Worm (Caenorhabditis elegans) whole organism, L4 larva: ENCODE measurements around the gene ins-11.

Experiments used
- F10B5.3 ChIP-seq: sonication (generic microtip); optimal IDR thresholded peaks from 2 replicates; lab custom pipeline; 2016; ENCODE audit warnings: mild to moderate bottlenecking, missing genetic modification characterization, missing compliant biosample characterization
- F26F4.8 ChIP-seq: fragments of 200-800 bp; sonication (Bioruptor generic); conservative IDR thresholded peaks from 2 replicates; pipeline ENCODE4 v1.3.6; 2022; ENCODE audit warnings: missing genetic modification characterization, missing compliant biosample characterization
- F49E8.2 ChIP-seq: sonication (generic microtip); optimal IDR thresholded peaks from 2 replicates; lab custom pipeline; 2016; ENCODE audit warnings: missing compliant biosample characterization, mild to moderate bottlenecking, missing genetic modification characterization, borderline replicate concordance
- R02D3.7 ChIP-seq: fragments of 150-350 bp; sonication (generic microtip); optimal IDR thresholded peaks from 3 replicates; lab custom pipeline; 2014; ENCODE audit warnings: missing biosample characterization, missing genetic modification characterization
- ZK546.5 ChIP-seq, 2 experiments: sonication (generic microtip); optimal IDR thresholded peaks; 2 replicates each; lab custom pipeline; 2017; ENCODE audit warnings: missing biosample characterization in 2 of 2, missing genetic modification characterization in 2 of 2
- aha-1 ChIP-seq: fragments of 150-350 bp; peaks from one replicate; lab custom pipeline; 2014; ENCODE audit warnings: missing biosample characterization, missing genetic modification characterization
- attf-4 ChIP-seq: sonication (generic microtip); optimal IDR thresholded peaks from 3 replicates; lab custom pipeline; 2017; ENCODE audit warnings: missing biosample characterization, missing genetic modification characterization
- ceh-20 ChIP-seq: fragments of 200-800 bp; sonication (Bioruptor generic); IDR thresholded peaks from 2 replicates; pipeline ENCODE4 v1.3.6; 2022; ENCODE audit warnings: missing genetic modification reagents, missing genetic modification characterization, missing compliant biosample characterization
- ceh-28 ChIP-seq: fragments of 150-350 bp; optimal IDR thresholded peaks from 2 replicates; lab custom pipeline; 2014; ENCODE audit warnings: missing biosample characterization, missing genetic modification reagents, missing genetic modification characterization
- daf-16 ChIP-seq, 3 experiments: sonication (generic microtip); optimal IDR thresholded peaks; 2 replicates each; lab custom pipeline; 2016 to 2017; ENCODE audit warnings: missing genetic modification characterization in 3 of 3, missing genetic modification reagents in 3 of 3, mild to moderate bottlenecking in 2 of 3, missing compliant biosample characterization in 2 of 3, missing biosample characterization in 1 of 3, moderate library complexity in 1 of 3
- dmd-6 ChIP-seq: fragments of 200-800 bp; sonication (Bioruptor generic); IDR thresholded peaks from 2 replicates; pipeline ENCODE4 v1.3.6; 2022; ENCODE audit warnings: missing genetic modification reagents, missing genetic modification characterization, missing compliant biosample characterization
- dmd-8 ChIP-seq: fragments of 200-800 bp; sonication (Bioruptor generic); IDR thresholded peaks from 2 replicates; pipeline ENCODE4 v1.3.6; 2022; ENCODE audit warnings: missing genetic modification characterization, missing compliant biosample characterization
- dve-1 ChIP-seq: sonication (generic microtip); optimal IDR thresholded peaks from 2 replicates; lab custom pipeline; 2017; ENCODE audit warnings: antibody characterized with exemption, mild to moderate bottlenecking, missing genetic modification characterization, missing compliant biosample characterization; ENCODE audit not compliant: insufficient read depth
- fkh-10 ChIP-seq: fragments of 150-350 bp; optimal IDR thresholded peaks from 2 replicates; lab custom pipeline; 2014; ENCODE audit warnings: missing biosample characterization, missing genetic modification reagents, missing genetic modification characterization
- gei-8 ChIP-seq: fragments of 200-800 bp; sonication (Bioruptor generic); optimal IDR thresholded peaks from 2 replicates; lab custom pipeline; 2018; ENCODE audit warnings: mild to moderate bottlenecking, missing genetic modification characterization, missing compliant biosample characterization
- hlh-11 ChIP-seq: fragments of 200-800 bp; sonication (Bioruptor generic); optimal IDR thresholded peaks from 2 replicates; lab custom pipeline; 2018; ENCODE audit warnings: mild to moderate bottlenecking, missing genetic modification characterization, missing compliant biosample characterization
- lin-1 ChIP-seq: fragments of 200-800 bp; sonication (Bioruptor generic); IDR thresholded peaks from 2 replicates; pipeline ENCODE4 v1.3.6; 2022; ENCODE audit warnings: missing genetic modification reagents, missing genetic modification characterization, missing compliant biosample characterization
- lin-39 ChIP-seq: fragments of 150-350 bp; optimal IDR thresholded peaks from 2 replicates; lab custom pipeline; 2014; ENCODE audit warnings: missing biosample characterization, missing genetic modification reagents, missing genetic modification characterization
- lsy-2 ChIP-seq, 2 experiments: fragments of 150-350 bp in 1 of 2; sonication (generic microtip) in 1 of 2; optimal IDR thresholded peaks; 2 replicates each; lab custom pipeline; 2014 to 2017; ENCODE audit warnings: missing biosample characterization in 2 of 2, missing genetic modification characterization in 2 of 2
- mxl-2 ChIP-seq: fragments of 200-800 bp; sonication (Bioruptor generic); conservative IDR thresholded peaks from 2 replicates; pipeline ENCODE4 v1.3.6; 2022; ENCODE audit warnings: missing genetic modification reagents, missing genetic modification characterization, missing compliant biosample characterization
- mxl-3 ChIP-seq: fragments of 200-800 bp; sonication (Bioruptor generic); optimal IDR thresholded peaks from 2 replicates; lab custom pipeline; 2018; ENCODE audit warnings: mild to moderate bottlenecking, missing genetic modification characterization, missing compliant biosample characterization
- nhr-111 ChIP-seq: fragments of 200-800 bp; sonication (Bioruptor generic); optimal IDR thresholded peaks from 2 replicates; lab custom pipeline; 2018; ENCODE audit warnings: mild to moderate bottlenecking, missing genetic modification characterization, missing compliant biosample characterization
- nhr-237 ChIP-seq: sonication (generic microtip); optimal IDR thresholded peaks from 2 replicates; lab custom pipeline; 2017; ENCODE audit warnings: missing biosample characterization, missing genetic modification characterization
- nhr-28 ChIP-seq: fragments of 150-350 bp; optimal IDR thresholded peaks from 2 replicates; lab custom pipeline; 2014; ENCODE audit warnings: missing biosample characterization, missing genetic modification characterization
- nhr-42 ChIP-seq: fragments of 200-800 bp; sonication (Bioruptor generic); IDR thresholded peaks from 2 replicates; pipeline ENCODE4 v1.3.6; 2022; ENCODE audit warnings: missing genetic modification characterization, missing compliant biosample characterization
- nhr-76 ChIP-seq: fragments of 150-350 bp; optimal IDR thresholded peaks from 2 replicates; lab custom pipeline; 2014; ENCODE audit warnings: missing biosample characterization, missing genetic modification characterization
- nhr-77 ChIP-seq: fragments of 150-350 bp; optimal IDR thresholded peaks from 2 replicates; lab custom pipeline; 2014; ENCODE audit warnings: missing biosample characterization, missing genetic modification characterization
- php-3 ChIP-seq: fragments of 200-800 bp; sonication (Bioruptor generic); IDR thresholded peaks from 2 replicates; pipeline ENCODE4 v1.3.6; 2022; ENCODE audit warnings: missing genetic modification reagents, missing genetic modification characterization, missing compliant biosample characterization
- pqm-1 ChIP-seq: sonication (generic microtip); optimal IDR thresholded peaks from 2 replicates; lab custom pipeline; 2017; ENCODE audit warnings: missing biosample characterization, missing genetic modification characterization
- snpc-1.2 ChIP-seq: fragments of 200-800 bp; sonication (Bioruptor generic); IDR thresholded peaks from 2 replicates; pipeline ENCODE4 v1.3.6; 2022; ENCODE audit warnings: missing genetic modification reagents, missing genetic modification characterization, missing compliant biosample characterization
- tra-1 ChIP-seq: fragments of 200-800 bp; sonication (Bioruptor generic); IDR thresholded peaks from 2 replicates; pipeline ENCODE4 v1.3.6; 2022; ENCODE audit warnings: missing genetic modification reagents, missing genetic modification characterization, missing compliant biosample characterization
- unc-39 ChIP-seq: sonication (generic microtip); optimal IDR thresholded peaks from 2 replicates; lab custom pipeline; 2017; ENCODE audit warnings: missing biosample characterization, missing genetic modification characterization
- unc-62 ChIP-seq, 3 experiments: fragments of 150-350 bp in 1 of 3; sonication (generic microtip); optimal IDR thresholded peaks in 2 of 3; peaks in 1 of 3; 1 replicate in 1 of 3; 2 replicates in 2 of 3; lab custom pipeline; 2014 to 2017; ENCODE audit warnings: missing biosample characterization in 3 of 3, missing genetic modification characterization in 3 of 3, missing genetic modification reagents in 3 of 3, missing genotype in 1 of 3
- vab-7 ChIP-seq: fragments of 200-800 bp; sonication (Bioruptor generic); IDR thresholded peaks from 2 replicates; pipeline ENCODE4 v1.3.6; 2022; ENCODE audit warnings: missing genetic modification reagents, missing genetic modification characterization, missing compliant biosample characterization
- zfp-3 ChIP-seq: fragments of 200-800 bp; sonication (Bioruptor generic); conservative IDR thresholded peaks from 2 replicates; pipeline ENCODE4 v1.3.6; 2022; ENCODE audit warnings: missing genetic modification reagents, missing genetic modification characterization, missing compliant biosample characterization

The ins-11 gene

DNA sequence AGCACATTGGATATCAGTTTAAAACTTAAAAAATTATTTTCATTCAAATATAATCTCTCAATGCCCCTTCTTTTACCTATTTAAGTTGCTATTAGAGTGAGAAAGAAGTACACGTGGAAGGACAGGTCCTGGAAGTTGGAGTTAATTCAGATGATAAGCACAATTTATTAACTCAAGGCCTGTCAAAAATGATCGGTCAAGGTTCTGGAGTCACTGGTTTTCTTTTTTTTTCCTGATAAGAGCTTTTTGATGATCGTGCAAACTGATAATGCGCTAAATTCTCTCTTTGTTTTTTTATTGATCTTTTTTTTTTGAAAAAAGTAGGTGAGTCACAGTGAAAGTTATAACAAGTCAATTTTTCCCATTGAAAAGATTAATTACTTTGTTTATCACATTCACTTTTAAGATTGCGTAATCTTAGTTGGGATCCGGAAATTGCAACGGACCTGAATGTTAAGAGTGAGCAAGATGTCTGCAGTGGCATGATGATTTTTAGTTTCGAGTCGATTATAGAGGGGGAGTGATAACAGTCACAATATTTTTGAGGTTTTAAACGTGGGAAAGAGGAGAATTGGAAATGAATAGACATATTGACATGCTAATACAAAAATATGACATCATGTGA lies 43.9 kb upstream of the ins-11 start:
- TF ChIP-seq nhr-42 (GFP tag; lab: Robert Waterston, UW) (no peak), F10B5.3 (tag; lab: Kevin White, UChicago) (no peak), mxl-3 (GFP tag; lab: Kevin White, UChicago) (peak; percentile 13), unc-39 (tag; lab: Kevin White, UChicago) (no peak), vab-7 (no peak), daf-16 (GFP tag; optimal IDR thresholded peaks at IDR 0.05; lab: Kevin White, UChicago) (no peak), daf-16 (tag; optimal IDR thresholded peaks at IDR 0.05; lab: Kevin White, UChicago) (peak; percentile 44), hlh-11 (tag; lab: Kevin White, UChicago) (peak; percentile 65), lin-1 (no peak), dmd-6 (GFP tag; lab: Robert Waterston, UW) (peak; percentile 94), tra-1 (GFP tag; lab: Robert Waterston, UW) (peak; percentile 82; the same call in 1 of the 2 replicates), dve-1 (peak; percentile 77), ceh-20 (GFP tag; lab: Robert Waterston, UW) (no peak), pqm-1 (tag; lab: Kevin White, UChicago) (peak; percentile 86), mxl-2 (GFP tag; lab: Robert Waterston, UW) (no peak), lin-39 (no peak), nhr-77 (peak; percentile 76), nhr-28 (tag; lab: Kevin White, UChicago) (peak; percentile 76), ZK546.5 (tag; optimal IDR thresholded peaks at IDR 0.05; lab: Kevin White, UChicago) (no peak)
- TF ChIP-seq, all 104 proteins: peak for 9

- TF ChIP-seq R02D3.7 (tag; lab: Kevin White, UChicago): no peak
- TF ChIP-seq pqm-1 (tag; lab: Kevin White, UChicago): peak; percentile 40
- no peak for TF ChIP-seq lsy-2 (tag; optimal IDR thresholded peaks at IDR 0.05; lab: Kevin White, UChicago)
- peak; percentile 46 for TF ChIP-seq aha-1
These were observed 41.7 kb upstream of the ins-11 start, which contains the start of gene sahd-1 for ce11 chrII:5514846-5515245. TSS of gene sahd-1 (minus strand) at chrII:5514945.

- TF ChIP-seq dmd-8 (GFP tag; lab: Robert Waterston, UW) (no peak), pqm-1 (tag; lab: Kevin White, UChicago) (peak; percentile 40), nhr-111 (no peak), zfp-3 (no peak)
These were observed 41.0 kb upstream of the ins-11 start, which contains the start of gene ZK177.3 for ce11 chrII:5515542-5515941. TSS of gene ZK177.3 (plus strand) at chrII:5515842.

DNA sequence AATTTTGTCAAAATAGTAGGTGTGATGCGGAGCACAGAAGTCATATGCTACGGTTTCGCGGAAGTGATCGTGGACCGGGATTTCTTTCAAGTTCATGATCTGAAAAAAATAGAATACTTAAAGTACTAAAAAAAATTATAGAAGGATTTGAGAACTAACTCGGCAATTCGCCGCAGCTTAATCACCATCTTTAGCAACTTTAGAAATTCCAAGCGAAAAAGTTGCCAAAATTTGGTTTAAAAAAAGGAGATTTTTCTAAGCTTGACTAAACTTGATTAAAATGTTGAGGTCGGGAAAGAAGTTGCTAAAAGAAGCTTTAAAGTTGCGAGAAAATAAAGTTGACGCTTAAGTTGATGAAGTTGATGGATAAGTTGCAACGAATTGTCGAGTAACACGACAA lies 38.9 kb upstream of the ins-11 start, which contains the start of gene ZK177.9:
Gene ZK177.9, minus strand, starts transcription at position 101 of the 400 bp plus-strand sequence.
- no peak for TF ChIP-seq nhr-76 (tag; lab: Kevin White, UChicago)
- no peak for TF ChIP-seq lin-1
- TF ChIP-seq ceh-28: no peak
- TF ChIP-seq fkh-10: no peak
- no peak for TF ChIP-seq snpc-1.2 (GFP tag; lab: Robert Waterston, UW)
- no peak for TF ChIP-seq F26F4.8
- no peak for TF ChIP-seq lin-39
- TF ChIP-seq hlh-11 (tag; lab: Kevin White, UChicago): no peak
- TF ChIP-seq, all 104 proteins: peak for 0

- TF ChIP-seq php-3: no peak
- no peak for TF ChIP-seq F49E8.2 (tag; lab: Kevin White, UChicago)
These were observed 38.5 kb upstream of the ins-11 start for ce11 chrII:5518055-5518454.

DNA sequence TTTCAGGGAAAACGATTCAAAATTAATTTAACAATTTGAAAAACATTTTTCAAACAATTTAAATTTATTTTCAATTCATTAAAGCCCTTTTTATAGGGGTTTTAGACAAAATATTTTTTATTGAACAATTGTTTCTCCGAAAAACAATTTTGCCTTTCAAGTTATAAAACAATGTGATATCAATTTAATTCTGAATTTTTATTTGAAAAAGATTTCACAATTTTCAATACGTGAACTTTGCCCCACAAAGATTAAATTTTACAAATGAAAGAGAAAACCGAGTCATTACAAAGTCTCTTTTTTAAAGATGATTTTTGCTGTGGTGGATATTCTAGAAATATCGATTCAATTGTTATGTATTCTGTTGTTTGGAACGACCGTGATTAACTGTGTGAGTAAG lies 37.6 kb upstream of the ins-11 start, which contains the start of gene ZK177.2:
Gene ZK177.2, plus strand, starts transcription at position 301 of the 400 bp plus-strand sequence.
- TF ChIP-seq lsy-2 (tag; optimal IDR thresholded peaks at IDR 0.05; lab: Kevin White, UChicago): no peak
- no peak for TF ChIP-seq unc-62 (GFP tag; optimal IDR thresholded peaks at IDR 0.05 in 1 of 2; lab: Kevin White, UChicago)
- no peak for TF ChIP-seq unc-62 (tag; optimal IDR thresholded peaks at IDR 0.05; lab: Kevin White, UChicago)
- no peak for TF ChIP-seq gei-8
- TF ChIP-seq nhr-237: no peak
- TF ChIP-seq unc-39 (tag; lab: Kevin White, UChicago): no peak
- TF ChIP-seq dve-1: no peak
- TF ChIP-seq ceh-28: no peak
- TF ChIP-seq attf-4: no peak
- no peak for TF ChIP-seq snpc-1.2 (GFP tag; lab: Robert Waterston, UW)
